Worm (Caenorhabditis elegans) whole organism, L1 larva: ENCODE results near the gene piga-1.

ENCODE experiments used
- C16A3.4 ChIP-seq: fragments of 150-350 bp; optimal IDR thresholded peaks from 2 replicates; lab custom pipeline; 2014; ENCODE audit warnings: missing biosample characterization, missing genetic modification characterization
- C34B4.2 ChIP-seq: sonication (generic microtip); optimal IDR thresholded peaks from 2 replicates; lab custom pipeline; 2017; ENCODE audit warnings: mild to moderate bottlenecking, missing genetic modification characterization, missing compliant biosample characterization
- F16B12.6 ChIP-seq: fragments of 150-350 bp; optimal IDR thresholded peaks from 2 replicates; lab custom pipeline; 2014; ENCODE audit warnings: missing biosample characterization, missing genetic modification characterization
- Y116A8C.19 ChIP-seq: sonication (generic microtip); optimal IDR thresholded peaks from 2 replicates; lab custom pipeline; 2016; ENCODE audit warnings: missing compliant biosample characterization, missing genetic modification characterization, borderline replicate concordance
- alr-1 ChIP-seq: fragments of 200-800 bp; sonication (Bioruptor generic); optimal IDR thresholded peaks from 2 replicates; lab custom pipeline; 2018; ENCODE audit warnings: borderline replicate concordance, mild to moderate bottlenecking, missing genetic modification characterization, missing compliant biosample characterization
- ceh-63 ChIP-seq: fragments of 200-800 bp; sonication (Bioruptor generic); optimal IDR thresholded peaks from 2 replicates; lab custom pipeline; 2018; ENCODE audit warnings: mild to moderate bottlenecking, missing genetic modification characterization, missing compliant biosample characterization
- ceh-82 ChIP-seq, 3 experiments: fragments of 150-350 bp in 1 of 3; sonication (generic microtip) in 2 of 3; optimal IDR thresholded peaks; 2 replicates each; lab custom pipeline; 2014 to 2017; ENCODE audit warnings: missing biosample characterization in 3 of 3, missing genetic modification characterization in 3 of 3
- ceh-90 ChIP-seq: sonication (generic microtip); optimal IDR thresholded peaks from 2 replicates; lab custom pipeline; 2016; ENCODE audit warnings: missing genetic modification characterization, missing compliant biosample characterization
- dpl-1 ChIP-seq, 3 experiments: fragments of 150-350 bp in 2 of 3; sonication (generic microtip) in 1 of 3; optimal IDR thresholded peaks; 2 replicates each; lab custom pipeline; 2014 to 2017; ENCODE audit warnings: missing biosample characterization in 3 of 3, missing genetic modification characterization in 3 of 3, missing genetic modification reagents in 3 of 3
- efl-1 ChIP-seq, 4 experiments: fragments of 150-350 bp; optimal IDR thresholded peaks in 3 of 4; peaks in 1 of 4; 1 replicate in 1 of 4; 2 replicates in 3 of 4; lab custom pipeline; 2014; ENCODE audit warnings: missing biosample characterization in 2 of 4, missing genetic modification characterization in 2 of 4, missing genetic modification reagents in 2 of 4
- efl-3 ChIP-seq: fragments of 200-800 bp; sonication (Bioruptor generic); optimal IDR thresholded peaks from 2 replicates; lab custom pipeline; 2018; ENCODE audit warnings: mild to moderate bottlenecking, missing genetic modification characterization, missing compliant biosample characterization
- egl-13 ChIP-seq: sonication (generic microtip); optimal IDR thresholded peaks from 2 replicates; lab custom pipeline; 2016; ENCODE audit warnings: missing genotype, missing genetic modification reagents, missing genetic modification characterization, missing compliant biosample characterization
- egl-27 ChIP-seq, 2 experiments: fragments of 150-350 bp in 1 of 2; sonication (generic microtip); optimal IDR thresholded peaks; 3 replicates each; lab custom pipeline; 2017 to 2018; ENCODE audit warnings: missing biosample characterization in 2 of 2, missing genetic modification characterization in 2 of 2, missing genetic modification reagents in 2 of 2
- elt-2 ChIP-seq: sonication (generic microtip); optimal IDR thresholded peaks from 2 replicates; lab custom pipeline; 2016; ENCODE audit warnings: missing genetic modification characterization, mild to moderate bottlenecking, inconsistent platforms, missing compliant biosample characterization, missing genetic modification reagents
- elt-3 ChIP-seq, 6 experiments: fragments of 150-350 bp in 1 of 6; sonication (generic microtip); optimal IDR thresholded peaks; 2 replicates each; lab custom pipeline; 2017 to 2018; ENCODE audit warnings: missing biosample characterization in 6 of 6, missing genetic modification characterization in 6 of 6, inconsistent platforms in 1 of 6
- ets-5 ChIP-seq: fragments of 200-800 bp; sonication (Bioruptor generic); IDR thresholded peaks from 2 replicates; pipeline ENCODE4 v1.3.6; 2022; ENCODE audit warnings: missing genetic modification characterization, missing compliant biosample characterization
- fkh-10 ChIP-seq: sonication (generic microtip); optimal IDR thresholded peaks from 2 replicates; lab custom pipeline; 2017; ENCODE audit warnings: missing biosample characterization, missing genetic modification reagents, missing genetic modification characterization
- fkh-4 ChIP-seq: sonication (generic microtip); optimal IDR thresholded peaks from 2 replicates; lab custom pipeline; 2016; ENCODE audit warnings: missing compliant biosample characterization, missing genetic modification characterization, borderline replicate concordance
- fkh-8 ChIP-seq: sonication (generic microtip); optimal IDR thresholded peaks from 2 replicates; lab custom pipeline; 2016; ENCODE audit warnings: mild to moderate bottlenecking, missing genetic modification characterization, missing compliant biosample characterization
- fos-1 ChIP-seq: fragments of 150-350 bp; optimal IDR thresholded peaks from 2 replicates; lab custom pipeline; 2014; ENCODE audit warnings: missing biosample characterization, missing genetic modification characterization
- grh-1 ChIP-seq: fragments of 200-800 bp; sonication (Bioruptor generic); IDR thresholded peaks from 2 replicates; pipeline ENCODE4 v1.3.6; 2022; ENCODE audit warnings: missing genetic modification reagents, missing genetic modification characterization, missing compliant biosample characterization
- hlh-17 ChIP-seq: fragments of 200-800 bp; sonication (Bioruptor generic); optimal IDR thresholded peaks from 2 replicates; lab custom pipeline; 2018; ENCODE audit warnings: missing genetic modification characterization, mild to moderate bottlenecking, missing compliant biosample characterization, moderate library complexity, borderline replicate concordance
- hlh-4 ChIP-seq: sonication (generic microtip); optimal IDR thresholded peaks from 2 replicates; lab custom pipeline; 2016; ENCODE audit warnings: mild to moderate bottlenecking, missing genetic modification characterization, missing compliant biosample characterization
- lin-14 ChIP-seq: fragments of 200-800 bp; sonication (Bioruptor generic); optimal IDR thresholded peaks from 2 replicates; lab custom pipeline; 2018; ENCODE audit warnings: mild to moderate bottlenecking, missing genetic modification characterization, moderate library complexity, missing compliant biosample characterization
- lin-15B ChIP-seq: fragments of 150-350 bp; sonication (generic microtip); optimal IDR thresholded peaks from 3 replicates; lab custom pipeline; 2014; ENCODE audit warnings: missing biosample characterization, missing genetic modification characterization
- lin-35 ChIP-seq, 2 experiments: fragments of 150-350 bp; optimal IDR thresholded peaks; 2 replicates each; lab custom pipeline; 2014; ENCODE audit warnings: missing biosample characterization in 2 of 2, missing genetic modification characterization in 2 of 2, missing genetic modification reagents in 2 of 2
- lsy-2 ChIP-seq, 2 experiments: fragments of 150-350 bp; optimal IDR thresholded peaks; 2 replicates each; lab custom pipeline; 2014; ENCODE audit warnings: missing biosample characterization in 2 of 2, missing genetic modification characterization in 2 of 2
- mab-9 ChIP-seq: fragments of 200-800 bp; sonication (Bioruptor generic); IDR thresholded peaks from 2 replicates; pipeline ENCODE4 v1.3.6; 2022; ENCODE audit warnings: missing genetic modification reagents, missing genetic modification characterization, missing compliant biosample characterization
- mdl-1 ChIP-seq, 2 experiments: fragments of 150-350 bp; optimal IDR thresholded peaks; 2 replicates each; lab custom pipeline; 2014 to 2017; ENCODE audit warnings: missing biosample characterization in 2 of 2, missing genetic modification characterization in 2 of 2, inconsistent platforms in 1 of 2
- mep-1 ChIP-seq: fragments of 150-350 bp; optimal IDR thresholded peaks from 2 replicates; lab custom pipeline; 2014; ENCODE audit warnings: missing biosample characterization, missing genetic modification characterization
- nhr-11 ChIP-seq: fragments of 150-350 bp; optimal IDR thresholded peaks from 2 replicates; lab custom pipeline; 2014; ENCODE audit warnings: missing biosample characterization, missing genetic modification characterization
- nhr-19 ChIP-seq: fragments of 200-800 bp; sonication (Bioruptor generic); conservative IDR thresholded peaks from 2 replicates; pipeline ENCODE4 v1.3.6; 2022; ENCODE audit warnings: missing genetic modification characterization, missing compliant biosample characterization
- nhr-20 ChIP-seq: sonication (generic microtip); optimal IDR thresholded peaks from 2 replicates; lab custom pipeline; 2016; ENCODE audit warnings: mild to moderate bottlenecking, missing genetic modification characterization, missing compliant biosample characterization
- nhr-237 ChIP-seq: fragments of 150-350 bp; optimal IDR thresholded peaks from 2 replicates; lab custom pipeline; 2014; ENCODE audit warnings: missing biosample characterization, missing genetic modification characterization
- nhr-28 ChIP-seq: fragments of 150-350 bp; optimal IDR thresholded peaks from 2 replicates; lab custom pipeline; 2014; ENCODE audit warnings: missing biosample characterization, missing genetic modification characterization
- nhr-47 ChIP-seq: sonication (generic microtip); optimal IDR thresholded peaks from 2 replicates; lab custom pipeline; 2016; ENCODE audit warnings: mild to moderate bottlenecking, missing genetic modification characterization, moderate library complexity, missing compliant biosample characterization
- nhr-71 ChIP-seq: sonication (generic microtip); optimal IDR thresholded peaks from 2 replicates; lab custom pipeline; 2016; ENCODE audit warnings: mild to moderate bottlenecking, missing genetic modification characterization, moderate library complexity, missing compliant biosample characterization
- nhr-76 ChIP-seq: sonication (generic microtip); optimal IDR thresholded peaks from 2 replicates; lab custom pipeline; 2017; ENCODE audit warnings: missing biosample characterization, missing genetic modification characterization
- nhr-84 ChIP-seq: sonication (generic microtip); optimal IDR thresholded peaks from 2 replicates; lab custom pipeline; 2017; ENCODE audit warnings: missing biosample characterization, missing genetic modification characterization
- rnt-1 ChIP-seq: sonication (generic microtip); optimal IDR thresholded peaks from 2 replicates; lab custom pipeline; 2016; ENCODE audit warnings: mild to moderate bottlenecking, missing genetic modification characterization, moderate library complexity, missing compliant biosample characterization
- skn-1 ChIP-seq: fragments of 150-350 bp; optimal IDR thresholded peaks from 2 replicates; lab custom pipeline; 2014; ENCODE audit warnings: missing biosample characterization, missing genetic modification characterization
- sox-4 ChIP-seq: sonication (generic microtip); optimal IDR thresholded peaks from 2 replicates; lab custom pipeline; 2016; ENCODE audit warnings: missing genetic modification characterization, missing compliant biosample characterization
- sptf-1 ChIP-seq: fragments of 150-350 bp; optimal IDR thresholded peaks from 2 replicates; lab custom pipeline; 2014; ENCODE audit warnings: missing biosample characterization, missing genetic modification characterization
- swsn-7 ChIP-seq: sonication (generic microtip); optimal IDR thresholded peaks from 2 replicates; lab custom pipeline; 2016; ENCODE audit warnings: missing genetic modification characterization, missing compliant biosample characterization
- tlp-1 ChIP-seq: fragments of 150-350 bp; optimal IDR thresholded peaks from 2 replicates; lab custom pipeline; 2014; ENCODE audit warnings: missing biosample characterization, missing genetic modification characterization
- unc-98 ChIP-seq: fragments of 200-800 bp; sonication (Bioruptor generic); IDR thresholded peaks from 2 replicates; pipeline ENCODE4 v1.3.6; 2022; ENCODE audit warnings: missing genetic modification characterization, missing compliant biosample characterization
- xbp-1 ChIP-seq: sonication (generic microtip); optimal IDR thresholded peaks from 2 replicates; lab custom pipeline; 2016; ENCODE audit warnings: missing genetic modification characterization, missing compliant biosample characterization

The piga-1 gene

ce11 chrII:8661539-8661938 is at the start of gene piga-1, which contains the start of gene eif-2Bepsilon:
TSS of gene piga-1 (minus strand) at chrII:8661712.
TSS of gene eif-2Bepsilon (plus strand) at chrII:8661869.
- TF ChIP-seq lin-35 (GFP tag; optimal IDR thresholded peaks at IDR 0.05; lab: Kevin White, UChicago) (peak; percentile 47 to 55), mep-1 (tag; lab: Kevin White, UChicago) (peak; percentile 72), elt-2 (tag; lab: Kevin White, UChicago) (no peak), nhr-19 (0 out of 2 replicates have a peak, but pooled peaks have one; percentile 4), skn-1 (peak; percentile 59), unc-98 (GFP tag; lab: Robert Waterston, UW) (no peak), xbp-1 (tag; lab: Kevin White, UChicago) (peak; percentile 69), C16A3.4 (tag; lab: Kevin White, UChicago) (peak; percentile 46), ceh-90 (tag; lab: Kevin White, UChicago) (no peak), egl-27 (tag; optimal IDR thresholded peaks at IDR 0.05; lab: Kevin White, UChicago) (no peak), nhr-20 (tag; lab: Kevin White, UChicago) (peak; percentile 33), nhr-76 (tag; lab: Kevin White, UChicago) (no peak), hlh-4 (no peak), sox-4 (tag; lab: Kevin White, UChicago) (no peak), tlp-1 (tag; lab: Kevin White, UChicago) (no peak), mdl-1 (tag; optimal IDR thresholded peaks at IDR 0.05; lab: Kevin White, UChicago) (no peak), nhr-28 (tag; lab: Kevin White, UChicago) (no peak), ets-5 (GFP tag; lab: Robert Waterston, UW) (no peak), Y116A8C.19 (no peak), lsy-2 (tag; optimal IDR thresholded peaks at IDR 0.05; lab: Kevin White, UChicago) (peak in 1 of 2 experiments; percentile 71), fkh-4 (tag; lab: Kevin White, UChicago) (no peak), lin-15B (tag; lab: Kevin White, UChicago) (peak; percentile 30), C34B4.2 (tag; lab: Kevin White, UChicago) (no peak), alr-1 (tag; lab: Kevin White, UChicago) (no peak), hlh-17 (GFP tag; lab: Kevin White, UChicago) (no peak), ceh-82 (tag; optimal IDR thresholded peaks at IDR 0.05; lab: Kevin White, UChicago) (peak in 2 of 3 experiments; percentile 11 to 41), lin-14 (GFP tag; lab: Kevin White, UChicago) (peak; percentile 63), efl-1 (optimal IDR thresholded peaks at IDR 0.05; lab: Kevin White, UChicago) (peak; percentile 52 to 58), efl-1 (GFP tag; optimal IDR thresholded peaks at IDR 0.05 in 1 of 2; lab: Kevin White, UChicago) (peak; percentile 57 to 92), mab-9 (GFP tag; lab: Robert Waterston, UW) (no peak), F16B12.6 (peak; percentile 32), swsn-7 (tag; lab: Kevin White, UChicago) (peak; percentile 16), egl-13 (tag; lab: Kevin White, UChicago) (no peak), nhr-47 (tag; lab: Kevin White, UChicago) (peak; percentile 28), dpl-1 (GFP tag; optimal IDR thresholded peaks at IDR 0.05; lab: Kevin White, UChicago) (peak; percentile 31 to 63 (median 35)), fkh-8 (no peak), efl-3 (no peak)

- no peak for TF ChIP-seq nhr-19
- TF ChIP-seq fkh-8, result peak; percentile 56
- peak; percentile 25 for TF ChIP-seq nhr-47 (tag; lab: Kevin White, UChicago)
- TF ChIP-seq nhr-71 (tag; lab: Kevin White, UChicago), result peak; percentile 26
These were observed 48.8 kb upstream of the piga-1 start, which contains the start of gene srg-15 for ce11 chrII:8710317-8710716. TSS of gene srg-15 (minus strand) at chrII:8710417.

ce11 chrII:8707024-8707423 is 45.5 kb upstream of the piga-1 start, which contains the start of gene cup-16:
TSS of gene cup-16 (plus strand) at chrII:8707155.
- no peak for TF ChIP-seq skn-1
- no peak for TF ChIP-seq elt-3 (tag; optimal IDR thresholded peaks at IDR 0.05; lab: Kevin White, UChicago)
- no peak for TF ChIP-seq lin-35 (GFP tag; optimal IDR thresholded peaks at IDR 0.05; lab: Kevin White, UChicago)
- TF ChIP-seq sptf-1, result no peak
- peak; percentile 14 for TF ChIP-seq nhr-20 (tag; lab: Kevin White, UChicago)
- no peak for TF ChIP-seq grh-1 (GFP tag; lab: Robert Waterston, UW)
- TF ChIP-seq lin-14 (GFP tag; lab: Kevin White, UChicago), result peak; percentile 80
- no peak for TF ChIP-seq nhr-237 (tag; lab: Kevin White, UChicago)
- TF ChIP-seq unc-98 (GFP tag; lab: Robert Waterston, UW), result no peak
- TF ChIP-seq fos-1, result no peak
- TF ChIP-seq nhr-11 (tag; lab: Kevin White, UChicago), result no peak
- no peak for TF ChIP-seq fkh-10
- TF ChIP-seq lsy-2 (tag; optimal IDR thresholded peaks at IDR 0.05; lab: Kevin White, UChicago), result peak; percentile 20 to 50
- TF ChIP-seq ceh-63 (GFP tag; lab: Kevin White, UChicago), result no peak
- TF ChIP-seq rnt-1 (tag; lab: Kevin White, UChicago), result peak; percentile 78
- TF ChIP-seq dpl-1 (GFP tag; optimal IDR thresholded peaks at IDR 0.05; lab: Kevin White, UChicago), result no peak
- no peak for TF ChIP-seq hlh-17 (GFP tag; lab: Kevin White, UChicago)
- TF ChIP-seq nhr-84 (tag; lab: Kevin White, UChicago), result no peak
- TF ChIP-seq nhr-71 (tag; lab: Kevin White, UChicago), result peak; percentile 79
